Worm (Caenorhabditis elegans): Measurements from ENCODE around the gene swd-2.2.

DNA sequence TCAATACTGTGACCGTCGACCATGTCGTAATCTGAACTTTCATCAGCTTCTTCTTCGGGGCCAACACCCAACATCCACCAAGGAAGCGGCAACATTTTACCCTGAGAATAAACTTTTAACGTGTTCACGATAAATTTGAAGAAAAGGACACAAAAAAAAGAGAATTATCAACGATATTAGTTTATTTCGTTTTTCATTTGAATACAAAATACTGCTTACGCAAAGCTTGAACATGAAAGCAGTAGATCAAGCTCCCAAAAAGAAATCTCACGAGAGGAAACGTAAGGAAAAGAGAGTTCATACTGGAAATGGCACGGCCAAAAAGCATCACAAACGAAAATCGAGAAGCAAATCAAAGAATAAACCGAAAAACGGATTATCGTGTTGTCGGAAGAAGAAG, 10.5 kb upstream of the swd-2.2 start, which contains the start of the genes C46A5.6 and C46A5.1:
- TF ChIP-seq nhr-43 (tag; optimal IDR thresholded peaks at IDR 0.05; ENCODE audit: poor library complexity, severe bottlenecking) (no peak), unc-39 (tag; optimal IDR thresholded peaks at IDR 0.05) (no peak), pqm-1 (tag; optimal IDR thresholded peaks at IDR 0.05) (no peak), skn-1 (tag; optimal IDR thresholded peaks at IDR 0.05) (no peak), ZK546.5 (tag; optimal IDR thresholded peaks at IDR 0.05) (no peak), ama-1 (optimal IDR thresholded peaks at IDR 0.05) (no peak)

All from whole organism, L3 larva.